Worm (Caenorhabditis elegans): ENCODE measurements around the gene clip-1.

ce11 chrIII:9242675-9243074 lies 26.2 kb downstream of the clip-1 start, which contains the start of gene dat-1:
- TF ChIP-seq F16B12.6 (tag; optimal IDR thresholded peaks at IDR 0.05), result no peak
- no peak for TF ChIP-seq pax-3 (tag; optimal IDR thresholded peaks at IDR 0.05)
- TF ChIP-seq egl-27 (tag; optimal IDR thresholded peaks at IDR 0.05), result no peak
- TF ChIP-seq aly-2 (tag; optimal IDR thresholded peaks at IDR 0.05), result no peak
- TF ChIP-seq ztf-11 (tag; optimal IDR thresholded peaks at IDR 0.05), result no peak
- no peak for TF ChIP-seq nhr-237 (tag; optimal IDR thresholded peaks at IDR 0.05)
- TF ChIP-seq ama-1 (optimal IDR thresholded peaks at IDR 0.05), result no peak

Data from whole organism, L1 larva.